Worm (Caenorhabditis elegans) whole organism, late embryonic: ENCODE results near the gene gcy-7.

ENCODE experiments used
- C38D4.7 ChIP-seq: fragments of 200-800 bp; sonication (Bioruptor generic); optimal IDR thresholded peaks from 2 replicates; lab custom pipeline; 2018; ENCODE audit warnings: mild to moderate bottlenecking, missing genetic modification characterization, moderate library complexity, missing compliant biosample characterization
- K02D7.2 ChIP-seq: sonication (generic microtip); optimal IDR thresholded peaks from 2 replicates; lab custom pipeline; 2017; ENCODE audit warnings: mild to moderate bottlenecking, missing genetic modification characterization, missing compliant biosample characterization
- K09A11.1 ChIP-seq: sonication (generic microtip); optimal IDR thresholded peaks from 2 replicates; lab custom pipeline; 2017; ENCODE audit warnings: antibody characterized with exemption, mild to moderate bottlenecking, missing genetic modification characterization, missing compliant biosample characterization; ENCODE audit not compliant: insufficient read depth
- T23F11.4 ChIP-seq: fragments of 200-800 bp; sonication (Bioruptor generic); optimal IDR thresholded peaks from 2 replicates; lab custom pipeline; 2018; ENCODE audit warnings: mild to moderate bottlenecking, missing genetic modification characterization, missing compliant biosample characterization
- Y22D7AL.16 ChIP-seq: sonication (generic microtip); optimal IDR thresholded peaks from 2 replicates; lab custom pipeline; 2016; ENCODE audit warnings: missing genetic modification characterization, missing compliant biosample characterization
- ama-1 ChIP-seq: fragments of 150-350 bp; optimal IDR thresholded peaks from 2 replicates; lab custom pipeline; 2014
- ceh-14 ChIP-seq: sonication (generic microtip); optimal IDR thresholded peaks from 2 replicates; lab custom pipeline; 2016; ENCODE audit warnings: missing genotype, missing genetic modification characterization, missing compliant biosample characterization
- ceh-2 ChIP-seq: sonication (generic microtip); optimal IDR thresholded peaks from 2 replicates; lab custom pipeline; 2016; ENCODE audit warnings: missing genotype, missing genetic modification characterization, missing compliant biosample characterization
- ceh-24 ChIP-seq: sonication (generic microtip); optimal IDR thresholded peaks from 2 replicates; lab custom pipeline; 2016; ENCODE audit warnings: mild to moderate bottlenecking, missing genetic modification characterization, missing compliant biosample characterization
- ceh-30 ChIP-seq: fragments of 150-350 bp; optimal IDR thresholded peaks from 2 replicates; lab custom pipeline; 2014; ENCODE audit warnings: missing biosample characterization, missing genetic modification characterization
- ceh-45 ChIP-seq: fragments of 200-800 bp; sonication (Bioruptor generic); IDR thresholded peaks from 2 replicates; pipeline ENCODE4 v1.3.6; 2022; ENCODE audit warnings: missing genetic modification reagents, missing genetic modification characterization, missing compliant biosample characterization
- ceh-48 ChIP-seq: sonication (generic microtip); optimal IDR thresholded peaks from 2 replicates; lab custom pipeline; 2016; ENCODE audit warnings: missing genetic modification characterization, inconsistent platforms, missing compliant biosample characterization
- ceh-9 ChIP-seq: sonication (generic microtip); optimal IDR thresholded peaks from 2 replicates; lab custom pipeline; 2016; ENCODE audit warnings: mild to moderate bottlenecking, missing genetic modification characterization, inconsistent platforms, missing compliant biosample characterization
- che-1 ChIP-seq: sonication (generic microtip); optimal IDR thresholded peaks from 2 replicates; lab custom pipeline; 2016; ENCODE audit warnings: mild to moderate bottlenecking, missing genetic modification characterization, missing compliant biosample characterization
- dve-1 ChIP-seq: sonication (generic microtip); optimal IDR thresholded peaks from 2 replicates; lab custom pipeline; 2017; ENCODE audit warnings: antibody characterized with exemption, mild to moderate bottlenecking, missing genetic modification characterization, missing compliant biosample characterization
- elt-4 ChIP-seq: sonication (generic microtip); optimal IDR thresholded peaks from 2 replicates; lab custom pipeline; 2016; ENCODE audit warnings: missing genetic modification characterization, missing compliant biosample characterization
- fax-1 ChIP-seq: sonication (generic microtip); optimal IDR thresholded peaks from 2 replicates; lab custom pipeline; 2016; ENCODE audit warnings: missing genotype, missing genetic modification characterization, missing compliant biosample characterization
- fkh-6 ChIP-seq: sonication (generic microtip); optimal IDR thresholded peaks from 2 replicates; lab custom pipeline; 2016; ENCODE audit warnings: missing genetic modification characterization, missing compliant biosample characterization
- hlh-15 ChIP-seq: sonication (generic microtip); optimal IDR thresholded peaks from 2 replicates; lab custom pipeline; 2016; ENCODE audit warnings: missing genetic modification characterization, missing compliant biosample characterization
- hlh-30 ChIP-seq: sonication (generic microtip); optimal IDR thresholded peaks from 2 replicates; lab custom pipeline; 2017; ENCODE audit warnings: antibody characterized with exemption, missing genetic modification characterization, missing compliant biosample characterization; ENCODE audit not compliant: insufficient read depth
- hlh-8 ChIP-seq: sonication (generic microtip); optimal IDR thresholded peaks from 2 replicates; lab custom pipeline; 2016; ENCODE audit warnings: missing genotype, missing genetic modification characterization, missing compliant biosample characterization
- madf-2 ChIP-seq: sonication (generic microtip); optimal IDR thresholded peaks from 2 replicates; lab custom pipeline; 2017; ENCODE audit warnings: missing genetic modification characterization, missing compliant biosample characterization
- mec-3 ChIP-seq: sonication (generic microtip); optimal IDR thresholded peaks from 2 replicates; lab custom pipeline; 2016; ENCODE audit warnings: borderline replicate concordance, missing genetic modification characterization, missing compliant biosample characterization
- nfya-1 ChIP-seq: sonication (generic microtip); optimal IDR thresholded peaks from 2 replicates; lab custom pipeline; 2017; ENCODE audit warnings: missing genetic modification characterization, mild to moderate bottlenecking, missing compliant biosample characterization, antibody characterized with exemption, moderate library complexity
- nhr-11 ChIP-seq: fragments of 150-350 bp; optimal IDR thresholded peaks from 2 replicates; lab custom pipeline; 2014; ENCODE audit warnings: missing biosample characterization, missing genetic modification characterization
- nhr-232 ChIP-seq: sonication (generic microtip); optimal IDR thresholded peaks from 2 replicates; lab custom pipeline; 2016; ENCODE audit warnings: missing genetic modification characterization, missing compliant biosample characterization
- odd-2 ChIP-seq: sonication (generic microtip); optimal IDR thresholded peaks from 2 replicates; lab custom pipeline; 2017; ENCODE audit warnings: antibody characterized with exemption, mild to moderate bottlenecking, missing genetic modification characterization, missing compliant biosample characterization
- pax-1 ChIP-seq: fragments of 150-350 bp; optimal IDR thresholded peaks from 2 replicates; lab custom pipeline; 2014; ENCODE audit warnings: missing biosample characterization, missing genetic modification characterization
- pha-2 ChIP-seq: sonication (generic microtip); optimal IDR thresholded peaks from 2 replicates; lab custom pipeline; 2017; ENCODE audit warnings: mild to moderate bottlenecking, missing genetic modification characterization, missing compliant biosample characterization
- pha-4 ChIP-seq: fragments of 150-350 bp; optimal IDR thresholded peaks from 2 replicates; lab custom pipeline; 2018; ENCODE audit warnings: missing biosample characterization, missing genetic modification reagents, missing genetic modification characterization
- pros-1 ChIP-seq: fragments of 150-350 bp; optimal IDR thresholded peaks from 2 replicates; lab custom pipeline; 2014; ENCODE audit warnings: missing biosample characterization, missing genetic modification reagents, missing genetic modification characterization
- ref-2 ChIP-seq: sonication (generic microtip); optimal IDR thresholded peaks from 2 replicates; lab custom pipeline; 2016; ENCODE audit warnings: missing genetic modification characterization, missing compliant biosample characterization
- rnt-1 ChIP-seq: sonication (generic microtip); optimal IDR thresholded peaks from 2 replicates; lab custom pipeline; 2016; ENCODE audit warnings: missing genetic modification characterization, missing compliant biosample characterization
- sox-2 ChIP-seq: fragments of 200-800 bp; sonication (Bioruptor generic); IDR thresholded peaks from 2 replicates; pipeline ENCODE4 v1.3.6; 2022; ENCODE audit warnings: missing genetic modification reagents, missing genetic modification characterization, missing compliant biosample characterization
- sox-4 ChIP-seq: sonication (generic microtip); optimal IDR thresholded peaks from 2 replicates; lab custom pipeline; 2017; ENCODE audit warnings: mild to moderate bottlenecking, missing genetic modification characterization, inconsistent platforms, missing compliant biosample characterization
- tbx-7 ChIP-seq: sonication (generic microtip); optimal IDR thresholded peaks from 2 replicates; lab custom pipeline; 2016; ENCODE audit warnings: missing genotype, missing genetic modification characterization, missing compliant biosample characterization
- unc-3 ChIP-seq, 2 experiments: fragments of 200-800 bp in 1 of 2; sonication (Bioruptor generic) in 1 of 2; sonication (generic microtip) in 1 of 2; conservative IDR thresholded peaks in 1 of 2; optimal IDR thresholded peaks in 1 of 2; 2 replicates each; pipeline versions ENCODE4 v1.3.6 to Lab custom; 2016 to 2022; ENCODE audit warnings: missing compliant biosample characterization in 2 of 2, missing genetic modification characterization in 2 of 2, missing genetic modification reagents in 1 of 2
- unc-86 ChIP-seq: sonication (generic microtip); optimal IDR thresholded peaks from 2 replicates; lab custom pipeline; 2016; ENCODE audit warnings: missing genetic modification characterization, missing compliant biosample characterization
- zip-5 ChIP-seq: sonication (generic microtip); optimal IDR thresholded peaks from 2 replicates; lab custom pipeline; 2016; ENCODE audit warnings: missing genetic modification characterization, missing compliant biosample characterization
- ztf-16 ChIP-seq: sonication (generic microtip); optimal IDR thresholded peaks from 2 replicates; lab custom pipeline; 2017; ENCODE audit warnings: missing genetic modification characterization, missing compliant biosample characterization

The gcy-7 gene

ce11 chrV:8359792-8360191 lies 27.4 kb upstream of the gcy-7 start, which contains the start of gene F38E1.6:
Gene F38E1.6, plus strand, starts transcription at chrV:8360092.
- TF ChIP-seq ref-2 (tag; lab: Kevin White, UChicago): no peak
- no peak for TF ChIP-seq sox-2 (GFP tag; lab: Robert Waterston, UW)
- no peak for TF ChIP-seq C38D4.7 (GFP tag; lab: Kevin White, UChicago)
- no peak for TF ChIP-seq pax-1 (tag; lab: Kevin White, UChicago)
- TF ChIP-seq fkh-6: no peak
- TF ChIP-seq nhr-11: no peak
- no peak for TF ChIP-seq ztf-16 (tag; lab: Kevin White, UChicago)
- no peak for TF ChIP-seq pha-2 (tag; lab: Kevin White, UChicago)
- TF ChIP-seq hlh-30 (tag; lab: Kevin White, UChicago): no peak
- TF ChIP-seq ceh-48 (tag; lab: Kevin White, UChicago): no peak
- no peak for TF ChIP-seq nhr-232 (tag; lab: Kevin White, UChicago)
- no peak for TF ChIP-seq mec-3

- no peak for TF ChIP-seq tbx-7 (tag; lab: Kevin White, UChicago)
- no peak for TF ChIP-seq ama-1
- no peak for TF ChIP-seq rnt-1 (tag; lab: Kevin White, UChicago)
- TF ChIP-seq K02D7.2 (tag; lab: Kevin White, UChicago): no peak
- TF ChIP-seq T23F11.4 (GFP tag; lab: Kevin White, UChicago): no peak
- no peak for TF ChIP-seq ceh-24
- no peak for TF ChIP-seq pax-1 (tag; lab: Kevin White, UChicago)
- TF ChIP-seq Y22D7AL.16: no peak
- TF ChIP-seq fax-1: no peak
- TF ChIP-seq ceh-2: no peak
- no peak for TF ChIP-seq madf-2 (tag; lab: Kevin White, UChicago)
- no peak for TF ChIP-seq ceh-30 (tag; lab: Kevin White, UChicago)
- TF ChIP-seq dve-1 (tag; lab: Kevin White, UChicago): no peak
- no peak for TF ChIP-seq hlh-8
- TF ChIP-seq hlh-15 (tag; lab: Kevin White, UChicago): no peak
- TF ChIP-seq K09A11.1: no peak
- TF ChIP-seq zip-5: no peak
- TF ChIP-seq, all 69 proteins: peak for 0
Observed at ce11 chrV:8370705-8371104, 16.5 kb upstream of the gcy-7 start, which contains the start of gene gpa-2. Gene gpa-2, plus strand, starts transcription at chrV:8371005.

- no peak for TF ChIP-seq che-1 (tag; lab: Kevin White, UChicago)
- TF ChIP-seq odd-2 (tag; lab: Kevin White, UChicago): no peak
- no peak for TF ChIP-seq unc-3 (GFP tag; conservative IDR thresholded peaks at IDR 0.05; lab: Robert Waterston, UW)
- TF ChIP-seq unc-3 (tag; optimal IDR thresholded peaks at IDR 0.05; lab: Kevin White, UChicago): no peak
- TF ChIP-seq pros-1: no peak
- no peak for TF ChIP-seq mec-3
- no peak for TF ChIP-seq pha-4 (tag; lab: Kevin White, UChicago)
- no peak for TF ChIP-seq ama-1
- TF ChIP-seq unc-86 (tag; lab: Kevin White, UChicago): no peak
- TF ChIP-seq ceh-14 (tag; lab: Kevin White, UChicago): no peak
- no peak for TF ChIP-seq dve-1 (tag; lab: Kevin White, UChicago)
- TF ChIP-seq K02D7.2 (tag; lab: Kevin White, UChicago): no peak
- no peak for TF ChIP-seq ceh-45 (GFP tag; lab: Robert Waterston, UW)
- no peak for TF ChIP-seq pha-2 (tag; lab: Kevin White, UChicago)
- no peak for TF ChIP-seq fax-1
- no peak for TF ChIP-seq elt-4 (tag; lab: Kevin White, UChicago)
- TF ChIP-seq ceh-9: no peak
- no peak for TF ChIP-seq sox-4
- TF ChIP-seq nfya-1 (tag; lab: Kevin White, UChicago): no peak
Observed at ce11 chrV:8375419-8375818, 11.7 kb upstream of the gcy-7 start, which contains the start of gene F38E1.10. Gene F38E1.10, minus strand, starts transcription at chrV:8375519.
